Fruit fly (Drosophila melanogaster) whole organism, embryonic: ENCODE results near the gene Tnpo.
A peak's percentile ranks its signal among the peaks of the same experiment; 100 is the strongest.

Source experiments
- Ada2b ChIP-seq: fragments of 200-800 bp; sonication (Bioruptor generic); IDR thresholded peaks from 2 replicates; pipeline ENCODE4 v1.3.6; 2022; ENCODE audit warnings: missing biosample characterization, missing genetic modification characterization
- Awh ChIP-seq: fragments of 200-800 bp; sonication (Bioruptor generic); IDR thresholded peaks from 2 replicates; pipeline ENCODE4, ENCODE4 v1.3.6; 2022; ENCODE audit warnings: missing biosample characterization, missing genetic modification characterization
- Bgb ChIP-seq: fragments of 200-800 bp; sonication (Bioruptor generic); IDR thresholded peaks from 2 replicates; pipeline ENCODE4 v1.3.6; 2022; ENCODE audit warnings: missing biosample characterization, missing genetic modification characterization; ENCODE audit not compliant: partially characterized antibody
- C15 ChIP-seq: fragments of 200-800 bp; sonication (Bioruptor generic); IDR thresholded peaks from 3 replicates; pipeline ENCODE4 v1.3.6; 2022; ENCODE audit warnings: missing biosample characterization, missing genetic modification characterization
- CG11247 ChIP-seq: fragments of 200-800 bp; sonication (Bioruptor generic); IDR thresholded peaks from 2 replicates; pipeline ENCODE4 v1.3.6; 2022; ENCODE audit warnings: missing biosample characterization, missing genetic modification characterization
- CG12299 ChIP-seq: fragments of 200-800 bp; sonication (Bioruptor generic); optimal IDR thresholded peaks from 2 replicates; lab custom pipeline; 2018; ENCODE audit warnings: missing biosample characterization, mild to moderate bottlenecking, missing genetic modification characterization
- CG17359 ChIP-seq: fragments of 200-800 bp; sonication (Bioruptor generic); optimal IDR thresholded peaks from 3 replicates; lab custom pipeline; 2018; ENCODE audit warnings: missing biosample characterization, mild to moderate bottlenecking, missing genetic modification characterization, moderate library complexity
- CG2120 ChIP-seq: fragments of 200-800 bp; sonication (Bioruptor generic); optimal IDR thresholded peaks from 3 replicates; lab custom pipeline; 2016; ENCODE audit warnings: missing biosample characterization, missing genetic modification characterization
- CG2199 ChIP-seq: fragments of 200-800 bp; sonication (Bioruptor generic); IDR thresholded peaks from 3 replicates; pipeline ENCODE4 v1.3.6; 2022; ENCODE audit warnings: missing biosample characterization, missing genetic modification characterization
- CG2712 ChIP-seq: fragments of 200-800 bp; optimal IDR thresholded peaks from 3 replicates; lab custom pipeline; 2019; ENCODE audit warnings: missing biosample characterization, mild to moderate bottlenecking, missing genetic modification characterization, moderate library complexity
- CG31388 ChIP-seq: fragments of 200-800 bp; sonication (Bioruptor generic); optimal IDR thresholded peaks from 2 replicates; lab custom pipeline; 2016; ENCODE audit warnings: missing biosample characterization, missing genetic modification characterization
- CG3995 ChIP-seq: fragments of 200-800 bp; sonication (Bioruptor generic); optimal IDR thresholded peaks from 3 replicates; lab custom pipeline; 2016; ENCODE audit warnings: missing biosample characterization, missing genetic modification characterization
- CG6175 ChIP-seq: fragments of 200-800 bp; sonication (Bioruptor generic); IDR thresholded peaks from 3 replicates; pipeline ENCODE4 v1.3.6; 2022; ENCODE audit warnings: missing biosample characterization, missing genetic modification characterization
- CG8281 ChIP-seq: fragments of 200-800 bp; sonication (Bioruptor generic); optimal IDR thresholded peaks from 2 replicates; lab custom pipeline; 2018; ENCODE audit warnings: missing biosample characterization, mild to moderate bottlenecking, missing genetic modification characterization, moderate library complexity
- CG8388 ChIP-seq: fragments of 200-800 bp; sonication (Bioruptor generic); optimal IDR thresholded peaks from 2 replicates; lab custom pipeline; 2019; ENCODE audit warnings: missing biosample characterization, mild to moderate bottlenecking, missing genetic modification characterization, moderate library complexity
- CG9437 ChIP-seq: fragments of 200-800 bp; sonication (Bioruptor generic); optimal IDR thresholded peaks from 2 replicates; lab custom pipeline; 2018; ENCODE audit warnings: missing biosample characterization, mild to moderate bottlenecking, missing genetic modification characterization
- CG9932 ChIP-seq: fragments of 200-800 bp; sonication (Bioruptor generic); IDR thresholded peaks from 2 replicates; pipeline ENCODE4 v1.3.6; 2022; ENCODE audit warnings: missing biosample characterization, missing genetic modification characterization
- CoRest ChIP-seq: fragments of 200-800 bp; sonication (Bioruptor generic); optimal IDR thresholded peaks from 3 replicates; lab custom pipeline; 2018; ENCODE audit warnings: missing biosample characterization, mild to moderate bottlenecking, missing genetic modification characterization, moderate library complexity
- ERR ChIP-seq: fragments of 200-800 bp; sonication (Bioruptor generic); optimal IDR thresholded peaks from 2 replicates; lab custom pipeline; 2016; ENCODE audit warnings: missing biosample characterization, missing genetic modification characterization
- Fer2 ChIP-seq: fragments of 200-800 bp; sonication (Bioruptor generic); optimal IDR thresholded peaks from 2 replicates; lab custom pipeline; 2018; ENCODE audit warnings: missing biosample characterization, mild to moderate bottlenecking, missing genetic modification characterization, moderate library complexity
- H15 ChIP-seq: fragments of 200-800 bp; sonication (Bioruptor generic); IDR thresholded peaks from 3 replicates; pipeline ENCODE4 v1.3.6; 2022; ENCODE audit warnings: missing biosample characterization, missing genetic modification characterization
- HLHmδ ChIP-seq: fragments of 200-800 bp; sonication (Bioruptor generic); optimal IDR thresholded peaks from 2 replicates; lab custom pipeline; 2018; ENCODE audit warnings: missing biosample characterization, mild to moderate bottlenecking, missing genetic modification characterization, moderate library complexity
- HmgZ ChIP-seq: fragments of 200-800 bp; sonication (Bioruptor generic); optimal IDR thresholded peaks from 2 replicates; lab custom pipeline; 2018; ENCODE audit warnings: missing biosample characterization, mild to moderate bottlenecking, missing genetic modification characterization
- Hr39 ChIP-seq: fragments of >200 bp; optimal IDR thresholded peaks from 2 replicates; lab custom pipeline; 2017
- Neu2 ChIP-seq: fragments of 200-800 bp; sonication (Bioruptor generic); optimal IDR thresholded peaks from 3 replicates; lab custom pipeline; 2016; ENCODE audit warnings: missing biosample characterization, missing genetic modification characterization, borderline replicate concordance
- Oli ChIP-seq: fragments of 200-800 bp; sonication (Bioruptor generic); optimal IDR thresholded peaks from 2 replicates; lab custom pipeline; 2018; ENCODE audit warnings: missing biosample characterization, mild to moderate bottlenecking, missing genetic modification characterization, moderate library complexity
- Rx ChIP-seq: fragments of 200-800 bp; sonication (Bioruptor generic); IDR thresholded peaks from 2 replicates; pipeline ENCODE4 v1.3.6; 2022; ENCODE audit warnings: missing biosample characterization, missing genetic modification characterization
- amos ChIP-seq: fragments of 200-800 bp; sonication (Bioruptor generic); IDR thresholded peaks from 2 replicates; pipeline ENCODE4 v1.3.6; 2022; ENCODE audit warnings: missing biosample characterization, missing genetic modification characterization; ENCODE audit not compliant: partially characterized antibody
- aop ChIP-seq: fragments of 200-800 bp; sonication (Bioruptor generic); IDR thresholded peaks from 2 replicates; pipeline ENCODE4 v1.3.6; 2022; ENCODE audit warnings: missing biosample characterization, missing genetic modification characterization
- ap ChIP-seq: fragments of 200-800 bp; sonication (Bioruptor generic); IDR thresholded peaks from 2 replicates; pipeline ENCODE4 v1.3.6; 2022; ENCODE audit warnings: missing biosample characterization, missing genetic modification characterization
- ase ChIP-seq: fragments of 200-800 bp; sonication (Bioruptor generic); IDR thresholded peaks from 3 replicates; pipeline ENCODE4 v1.3.6; 2022; ENCODE audit warnings: missing biosample characterization, missing genetic modification characterization
- ato ChIP-seq: fragments of 200-800 bp; sonication (Bioruptor generic); IDR thresholded peaks from 2 replicates; pipeline ENCODE4 v1.3.6; 2022; ENCODE audit warnings: missing biosample characterization, missing genetic modification characterization; ENCODE audit not compliant: partially characterized antibody
- bbx ChIP-seq: fragments of 200-800 bp; sonication (Bioruptor generic); IDR thresholded peaks from 2 replicates; pipeline ENCODE4 v1.3.6; 2022; ENCODE audit warnings: missing biosample characterization, missing genetic modification characterization; ENCODE audit not compliant: partially characterized antibody
- btn ChIP-seq: fragments of 200-800 bp; sonication (Bioruptor generic); optimal IDR thresholded peaks from 2 replicates; lab custom pipeline; 2016; ENCODE audit warnings: missing biosample characterization, missing genetic modification characterization
- caup ChIP-seq: fragments of 200-800 bp; sonication (Bioruptor generic); optimal IDR thresholded peaks from 3 replicates; lab custom pipeline; 2017; ENCODE audit warnings: missing biosample characterization, mild to moderate bottlenecking, missing genetic modification characterization, moderate library complexity; ENCODE audit not compliant: severe bottlenecking
- dysf ChIP-seq: fragments of 200-800 bp; sonication (Bioruptor generic); IDR thresholded peaks from 3 replicates; pipeline ENCODE4 v1.3.6; 2022; ENCODE audit warnings: missing biosample characterization, missing genetic modification characterization
- gem ChIP-seq: fragments of 200-800 bp; sonication (Bioruptor generic); optimal IDR thresholded peaks from 2 replicates; lab custom pipeline; 2019; ENCODE audit warnings: missing biosample characterization, mild to moderate bottlenecking, missing genetic modification characterization, moderate library complexity
- hbn ChIP-seq: fragments of 200-800 bp; sonication (Bioruptor generic); IDR thresholded peaks from 2 replicates; pipeline ENCODE4 v1.3.6; 2022; ENCODE audit warnings: missing biosample characterization, missing genetic modification characterization; ENCODE audit not compliant: partially characterized antibody
- insv ChIP-seq, 2 experiments: fragments of 200-800 bp; sonication (Bioruptor generic); optimal IDR thresholded peaks; 3 replicates each; lab custom pipeline; 2016 to 2018; ENCODE audit warnings: missing biosample characterization in 2 of 2, missing genetic modification characterization in 2 of 2
- lbe ChIP-seq: fragments of 200-800 bp; sonication (Bioruptor generic); optimal IDR thresholded peaks from 2 replicates; lab custom pipeline; 2016; ENCODE audit warnings: missing biosample characterization, mild to moderate bottlenecking, missing genetic modification characterization
- pb ChIP-seq: fragments of 200-800 bp; sonication (Bioruptor generic); optimal IDR thresholded peaks from 3 replicates; lab custom pipeline; 2016; ENCODE audit warnings: missing biosample characterization, missing genetic modification characterization
- psq ChIP-seq: fragments of 200-800 bp; sonication (Bioruptor generic); optimal IDR thresholded peaks from 2 replicates; lab custom pipeline; 2017; ENCODE audit warnings: missing biosample characterization, missing genetic modification characterization
- repo ChIP-seq: fragments of 200-800 bp; sonication (Bioruptor generic); optimal IDR thresholded peaks from 2 replicates; lab custom pipeline; 2016; ENCODE audit warnings: missing biosample characterization, missing genetic modification characterization
- slp2 ChIP-seq: fragments of 200-800 bp; sonication (Bioruptor generic); optimal IDR thresholded peaks from 2 replicates; lab custom pipeline; 2016; ENCODE audit warnings: missing biosample characterization, missing genetic modification characterization
- sr ChIP-seq: fragments of 200-800 bp; sonication (Bioruptor generic); IDR thresholded peaks from 3 replicates; pipeline ENCODE4 v1.3.6; 2022; ENCODE audit warnings: missing biosample characterization, missing genetic modification characterization
- tap ChIP-seq: fragments of 200-800 bp; optimal IDR thresholded peaks from 3 replicates; lab custom pipeline; 2019; ENCODE audit warnings: missing biosample characterization, mild to moderate bottlenecking, missing genetic modification characterization, moderate library complexity
- unc-4 ChIP-seq: fragments of 200-800 bp; sonication (Bioruptor generic); IDR thresholded peaks from 2 replicates; pipeline ENCODE4 v1.3.6; 2022; ENCODE audit warnings: missing biosample characterization, missing genetic modification characterization; ENCODE audit not compliant: partially characterized antibody
- unpg ChIP-seq: fragments of 200-800 bp; sonication (Bioruptor generic); optimal IDR thresholded peaks from 3 replicates; lab custom pipeline; 2018; ENCODE audit warnings: missing biosample characterization, mild to moderate bottlenecking, missing genetic modification characterization, moderate library complexity
- usp ChIP-seq: fragments of >200 bp; optimal IDR thresholded peaks from 2 replicates; lab custom pipeline; 2017; ENCODE audit warnings: missing biosample characterization, missing genetic modification characterization
- vnd ChIP-seq: fragments of 200-800 bp; sonication (Bioruptor generic); IDR thresholded peaks from 3 replicates; pipeline ENCODE4 v1.3.6; 2022; ENCODE audit warnings: missing biosample characterization, missing genetic modification characterization; ENCODE audit not compliant: partially characterized antibody
- yki ChIP-seq: fragments of >200 bp; optimal IDR thresholded peaks from 3 replicates; lab custom pipeline; 2018

Tnpo gene

DNA sequence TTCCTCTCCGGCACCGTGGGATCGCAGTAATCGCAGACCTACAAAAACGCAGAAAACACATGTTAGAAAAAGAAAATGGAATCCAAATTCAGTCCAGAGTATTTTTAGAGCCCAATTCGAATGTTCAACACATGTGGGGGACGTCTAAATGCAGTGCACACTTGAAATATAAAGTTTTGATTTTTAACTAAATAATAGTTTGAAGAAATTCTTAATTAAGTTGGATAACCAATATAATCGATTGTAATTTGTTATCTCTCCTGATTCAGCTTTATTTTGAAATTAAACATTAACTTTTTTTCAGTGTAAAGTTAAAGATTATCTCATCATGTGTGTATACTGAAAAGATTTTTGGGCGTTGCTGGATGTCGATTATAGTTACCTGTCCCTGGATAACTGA, 23.9 kb downstream of the Tnpo start (continued):
- no peak for TF ChIP-seq usp (GFP tag; lab: Kevin White, UChicago)
- TF ChIP-seq ase (GFP tag; lab: Robert Waterston, UW), result 0 out of 3 replicates have a peak, but pooled peaks have one; percentile 29
- TF ChIP-seq HmgZ, result peak; percentile 22
- TF ChIP-seq CG3995 (GFP tag; lab: Kevin White, UChicago), result no peak
- TF ChIP-seq Hr39 (lab: Kevin White, UChicago), result no peak
- no peak for TF ChIP-seq CG6175
- peak; percentile 80 for TF ChIP-seq CG17359 (tag; lab: Kevin White, UChicago)
- no peak; the same call in 1 of the 2 replicates for TF ChIP-seq CG11247 (GFP tag; lab: Robert Waterston, UW)
- peak; percentile 78 for TF ChIP-seq Awh (GFP tag; lab: Robert Waterston, UW)
- TF ChIP-seq ato (GFP tag; lab: Robert Waterston, UW), result no peak
- TF ChIP-seq C15, result 0 out of 3 replicates have a peak, but pooled peaks have one; percentile 29
- peak; percentile 72 for TF ChIP-seq CoRest (tag; lab: Kevin White, UChicago)
- TF ChIP-seq Rx (GFP tag; lab: Robert Waterston, UW), result no peak
- TF ChIP-seq Ada2b (GFP tag; lab: Robert Waterston, UW), result peak; percentile 39; the same call in 1 of the 2 replicates
- no peak for TF ChIP-seq unc-4
- TF ChIP-seq unpg (GFP tag; lab: Kevin White, UChicago), result peak; percentile 88
- 0 out of 2 replicates have a peak, but pooled peaks have one; percentile 4 for TF ChIP-seq CG9932 (GFP tag; lab: Robert Waterston, UW)
- peak; percentile 88 for TF ChIP-seq CG8388 (GFP tag; lab: Kevin White, UChicago)
- no peak for TF ChIP-seq sr (GFP tag; lab: Robert Waterston, UW)
- TF ChIP-seq hbn (GFP tag; lab: Robert Waterston, UW), result no peak
- 0 out of 2 replicates have a peak, but pooled peaks have one; percentile 26 for TF ChIP-seq ap (GFP tag; lab: Robert Waterston, UW)
- TF ChIP-seq slp2 (GFP tag; lab: Kevin White, UChicago), result peak; percentile 49
- peak; percentile 24 for TF ChIP-seq CG8281 (tag; lab: Kevin White, UChicago)
- TF ChIP-seq aop (GFP tag; lab: Robert Waterston, UW), result no peak
- peak; percentile 90 for TF ChIP-seq gem (tag; lab: Kevin White, UChicago)
- TF ChIP-seq insv (GFP tag; optimal IDR thresholded peaks at IDR 0.05; lab: Kevin White, UChicago), result no peak
- TF ChIP-seq ERR, result no peak
- TF ChIP-seq amos (GFP tag; lab: Robert Waterston, UW), result no peak
- TF ChIP-seq CG2712 (tag; lab: Kevin White, UChicago), result peak; percentile 92
- peak; percentile 77 for TF ChIP-seq Oli (tag; lab: Kevin White, UChicago)
- peak; percentile 48; the same call in 1 of the 3 replicates for TF ChIP-seq dysf (GFP tag; lab: Robert Waterston, UW)
- peak; percentile 24 for TF ChIP-seq CG2120
- peak; percentile 2 for TF ChIP-seq btn (GFP tag; lab: Kevin White, UChicago)
- peak; percentile 14 for TF ChIP-seq CG9437 (GFP tag; lab: Kevin White, UChicago)
- TF ChIP-seq repo (GFP tag; lab: Kevin White, UChicago), result no peak
- TF ChIP-seq Bgb (GFP tag; lab: Robert Waterston, UW), result no peak
- TF ChIP-seq HLHmδ (GFP tag; lab: Kevin White, UChicago), result no peak
- TF ChIP-seq Fer2 (tag; lab: Kevin White, UChicago), result no peak
- TF ChIP-seq H15 (GFP tag; lab: Robert Waterston, UW), result 0 out of 3 replicates have a peak, but pooled peaks have one; percentile 21
- TF ChIP-seq lbe (GFP tag; lab: Kevin White, UChicago), result no peak
- TF ChIP-seq vnd (GFP tag; lab: Robert Waterston, UW), result no peak
- no peak for TF ChIP-seq yki (lab: Kevin White, UChicago)
- TF ChIP-seq pb, result no peak
- TF ChIP-seq psq (GFP tag; lab: Kevin White, UChicago), result no peak
- TF ChIP-seq Neu2 (GFP tag; lab: Kevin White, UChicago), result no peak
- TF ChIP-seq caup, result no peak
- peak; percentile 27 for TF ChIP-seq CG12299
- peak; percentile 78 for TF ChIP-seq tap (tag; lab: Kevin White, UChicago)
- peak; percentile 10 for TF ChIP-seq CG31388
- TF ChIP-seq CG2199 (GFP tag; lab: Robert Waterston, UW), result no peak
- no peak for TF ChIP-seq bbx
